Fruit fly (Drosophila melanogaster): ENCODE measurements around the gene ranshi.

- TF ChIP-seq CG14860 (GFP tag; IDR thresholded peaks at IDR 0.05; ENCODE audit: partially characterized antibody) (no peak), CG6813 (GFP tag; optimal IDR thresholded peaks at IDR 0.05) (no peak), CG1603 (tag; optimal IDR thresholded peaks at IDR 0.05) (no peak), Chrac-16 (GFP tag; optimal IDR thresholded peaks at IDR 0.05) (no peak), CG15073 (GFP tag; optimal IDR thresholded peaks at IDR 0.05) (no peak), CG7745 (tag; optimal IDR thresholded peaks at IDR 0.05) (no peak), CG3065 (GFP tag; optimal IDR thresholded peaks at IDR 0.05) (no peak), repo (GFP tag; optimal IDR thresholded peaks at IDR 0.05) (no peak), CG8944 (GFP tag; optimal IDR thresholded peaks at IDR 0.05) (no peak), CG2129 (GFP tag; IDR thresholded peaks at IDR 0.05; ENCODE audit: partially characterized antibody) (no peak), prd (optimal IDR thresholded peaks at IDR 0.05) (no peak), prd (GFP tag; IDR thresholded peaks at IDR 0.05) (no peak)
Measured at dm6 chr3R:8679934-8680333, 49.6 kb downstream of the ranshi start, which contains the start of gene CG33325.

Data from whole organism, embryonic.